Fruit fly (Drosophila melanogaster) whole organism, embryonic: ENCODE data around the gene CG16957.

Source experiments
- Asciz ChIP-seq: fragments of 200-800 bp; sonication (Bioruptor generic); optimal IDR thresholded peaks from 2 replicates; lab custom pipeline; 2017; ENCODE audit warnings: missing biosample characterization, mild to moderate bottlenecking, missing genetic modification characterization, missing genetic modification reagents
- CG10267 ChIP-seq: fragments of 200-800 bp; sonication (Bioruptor generic); optimal IDR thresholded peaks from 2 replicates; lab custom pipeline; 2018; ENCODE audit warnings: missing biosample characterization, mild to moderate bottlenecking, missing genetic modification characterization, moderate library complexity
- CG10274 ChIP-seq: fragments of 200-800 bp; sonication (Bioruptor generic); optimal IDR thresholded peaks from 3 replicates; lab custom pipeline; 2017; ENCODE audit warnings: missing biosample characterization, mild to moderate bottlenecking, missing genetic modification characterization
- CG10462 ChIP-seq: fragments of 200-800 bp; sonication (Bioruptor generic); optimal IDR thresholded peaks from 2 replicates; lab custom pipeline; 2016; ENCODE audit warnings: missing biosample characterization, missing genetic modification characterization
- CG11085 ChIP-seq: fragments of 200-800 bp; sonication (Bioruptor generic); IDR thresholded peaks from 2 replicates; pipeline ENCODE4 v1.3.6; 2022; ENCODE audit warnings: missing biosample characterization, missing genetic modification characterization
- CG11398 ChIP-seq: fragments of 200-800 bp; sonication (Bioruptor generic); optimal IDR thresholded peaks from 2 replicates; lab custom pipeline; 2016; ENCODE audit warnings: missing biosample characterization, missing genetic modification characterization
- CG13775 ChIP-seq: fragments of 200-800 bp; sonication (Bioruptor generic); optimal IDR thresholded peaks from 3 replicates; lab custom pipeline; 2017; ENCODE audit warnings: missing biosample characterization, mild to moderate bottlenecking, missing genetic modification characterization
- CG16779 ChIP-seq: fragments of 200-800 bp; sonication (Bioruptor generic); IDR thresholded peaks from 2 replicates; pipeline ENCODE4 v1.3.6; 2022; ENCODE audit warnings: missing biosample characterization, missing genetic modification characterization
- CG17359 ChIP-seq: fragments of 200-800 bp; sonication (Bioruptor generic); optimal IDR thresholded peaks from 3 replicates; lab custom pipeline; 2018; ENCODE audit warnings: missing biosample characterization, mild to moderate bottlenecking, missing genetic modification characterization, moderate library complexity
- CG17361 ChIP-seq: fragments of 200-800 bp; sonication (Bioruptor generic); IDR thresholded peaks from 3 replicates; pipeline ENCODE4 v1.3.6; 2022; ENCODE audit warnings: missing biosample characterization, missing genetic modification characterization
- CG17612 ChIP-seq: fragments of 200-800 bp; sonication (Bioruptor generic); IDR thresholded peaks from 2 replicates; pipeline ENCODE4 v1.3.6; 2022; ENCODE audit warnings: missing biosample characterization, missing genetic modification characterization
- CG17829 ChIP-seq: fragments of 200-800 bp; optimal IDR thresholded peaks from 2 replicates; lab custom pipeline; 2019; ENCODE audit warnings: missing biosample characterization, mild to moderate bottlenecking, missing genetic modification characterization, moderate library complexity
- CG2199 ChIP-seq: fragments of 200-800 bp; sonication (Bioruptor generic); IDR thresholded peaks from 3 replicates; pipeline ENCODE4 v1.3.6; 2022; ENCODE audit warnings: missing biosample characterization, missing genetic modification characterization
- CG2712 ChIP-seq: fragments of 200-800 bp; optimal IDR thresholded peaks from 3 replicates; lab custom pipeline; 2019; ENCODE audit warnings: missing biosample characterization, mild to moderate bottlenecking, missing genetic modification characterization, moderate library complexity
- CG32772 ChIP-seq: fragments of 200-800 bp; sonication (Bioruptor generic); IDR thresholded peaks from 2 replicates; pipeline ENCODE4 v1.3.6; 2022; ENCODE audit warnings: missing biosample characterization, missing genetic modification characterization
- CG33557 ChIP-seq: fragments of 200-800 bp; sonication (Bioruptor generic); optimal IDR thresholded peaks from 2 replicates; lab custom pipeline; 2019; ENCODE audit warnings: missing biosample characterization, mild to moderate bottlenecking, missing genetic modification characterization, moderate library complexity
- CG4328 ChIP-seq: fragments of 200-800 bp; sonication (Bioruptor generic); optimal IDR thresholded peaks from 3 replicates; lab custom pipeline; 2017; ENCODE audit warnings: missing biosample characterization, missing genetic modification reagents, missing genetic modification characterization
- CG4854 ChIP-seq: fragments of 200-800 bp; sonication (Bioruptor generic); optimal IDR thresholded peaks from 2 replicates; lab custom pipeline; 2016; ENCODE audit warnings: missing biosample characterization, missing genetic modification characterization, inconsistent platforms
- CG6683 ChIP-seq: fragments of 200-800 bp; sonication (Bioruptor generic); optimal IDR thresholded peaks from 2 replicates; lab custom pipeline; 2017; ENCODE audit warnings: missing biosample characterization, mild to moderate bottlenecking, missing genetic modification characterization, missing genetic modification reagents
- CG6689 ChIP-seq: fragments of 200-800 bp; sonication (Bioruptor generic); IDR thresholded peaks from 2 replicates; pipeline ENCODE4 v1.3.6; 2022; ENCODE audit warnings: missing biosample characterization, missing genetic modification characterization
- CG6765 ChIP-seq: fragments of 200-800 bp; sonication (Bioruptor generic); optimal IDR thresholded peaks from 3 replicates; lab custom pipeline; 2017; ENCODE audit warnings: missing biosample characterization, mild to moderate bottlenecking, missing genetic modification characterization
- CG8359 ChIP-seq: fragments of 200-800 bp; sonication (Bioruptor generic); optimal IDR thresholded peaks from 2 replicates; lab custom pipeline; 2017; ENCODE audit warnings: missing biosample characterization, mild to moderate bottlenecking, missing genetic modification characterization, borderline replicate concordance
- Camta ChIP-seq: fragments of 200-800 bp; sonication (Bioruptor generic); optimal IDR thresholded peaks from 2 replicates; lab custom pipeline; 2016; ENCODE audit warnings: missing biosample characterization, missing genetic modification characterization
- CoRest ChIP-seq: fragments of 200-800 bp; sonication (Bioruptor generic); optimal IDR thresholded peaks from 3 replicates; lab custom pipeline; 2018; ENCODE audit warnings: missing biosample characterization, mild to moderate bottlenecking, missing genetic modification characterization, moderate library complexity
- Doc2 ChIP-seq: fragments of 200-800 bp; sonication (Bioruptor generic); IDR thresholded peaks from 2 replicates; pipeline ENCODE4 v1.3.6; 2022; ENCODE audit warnings: missing biosample characterization, missing genetic modification characterization
- Dref ChIP-seq: fragments of 200-800 bp; sonication (Bioruptor generic); IDR thresholded peaks from 2 replicates; pipeline ENCODE4 v1.3.6; 2022; ENCODE audit warnings: missing biosample characterization, missing genetic modification characterization
- Fer2 ChIP-seq: fragments of 200-800 bp; sonication (Bioruptor generic); optimal IDR thresholded peaks from 2 replicates; lab custom pipeline; 2018; ENCODE audit warnings: missing biosample characterization, mild to moderate bottlenecking, missing genetic modification characterization, moderate library complexity
- MBD-R2 ChIP-seq: fragments of 200-800 bp; sonication (Bioruptor generic); IDR thresholded peaks from 2 replicates; pipeline ENCODE4 v1.3.6; 2022; ENCODE audit warnings: missing biosample characterization, missing genetic modification characterization
- Mes4 ChIP-seq: fragments of 200-800 bp; sonication (Bioruptor generic); optimal IDR thresholded peaks from 2 replicates; lab custom pipeline; 2016; ENCODE audit warnings: missing biosample characterization, missing genetic modification characterization
- Nf-YB ChIP-seq: fragments of 200-800 bp; sonication (Bioruptor generic); optimal IDR thresholded peaks from 3 replicates; lab custom pipeline; 2019; ENCODE audit warnings: missing biosample characterization, mild to moderate bottlenecking, missing genetic modification characterization, moderate library complexity
- Oli ChIP-seq: fragments of 200-800 bp; sonication (Bioruptor generic); optimal IDR thresholded peaks from 2 replicates; lab custom pipeline; 2018; ENCODE audit warnings: missing biosample characterization, mild to moderate bottlenecking, missing genetic modification characterization, moderate library complexity
- Six4 ChIP-seq: fragments of 200-800 bp; sonication (Bioruptor generic); optimal IDR thresholded peaks from 2 replicates; lab custom pipeline; 2016; ENCODE audit warnings: missing biosample characterization, missing genetic modification characterization
- Sry-δ ChIP-seq: fragments of 200-800 bp; sonication (Bioruptor generic); optimal IDR thresholded peaks from 2 replicates; lab custom pipeline; 2016; ENCODE audit warnings: missing biosample characterization, missing genetic modification characterization
- Ssrp ChIP-seq: fragments of 200-800 bp; sonication (Bioruptor generic); optimal IDR thresholded peaks from 2 replicates; lab custom pipeline; 2018; ENCODE audit warnings: missing biosample characterization, mild to moderate bottlenecking, missing genetic modification characterization, moderate library complexity
- YL-1 ChIP-seq: fragments of 200-800 bp; sonication (Bioruptor generic); optimal IDR thresholded peaks from 3 replicates; lab custom pipeline; 2017; ENCODE audit warnings: missing biosample characterization, mild to moderate bottlenecking, missing genetic modification characterization
- br ChIP-seq: fragments of >200 bp; optimal IDR thresholded peaks from 2 replicates; lab custom pipeline; 2017
- crc ChIP-seq: fragments of 200-800 bp; sonication (Bioruptor generic); optimal IDR thresholded peaks from 2 replicates; lab custom pipeline; 2016; ENCODE audit warnings: missing biosample characterization, missing genetic modification characterization
- eve ChIP-seq, 2 experiments: fragments of >200 bp; optimal IDR thresholded peaks; 2 replicates each; lab custom pipeline; 2017; ENCODE audit warnings: missing biosample characterization in 2 of 2, missing genetic modification characterization in 2 of 2
- fru ChIP-seq: fragments of >200 bp; optimal IDR thresholded peaks from 2 replicates; lab custom pipeline; 2017
- ham ChIP-seq: fragments of 200-800 bp; sonication (Bioruptor generic); IDR thresholded peaks from 2 replicates; pipeline ENCODE4 v1.3.6; 2022; ENCODE audit warnings: missing biosample characterization, missing genetic modification characterization
- hbn ChIP-seq: fragments of 200-800 bp; sonication (Bioruptor generic); IDR thresholded peaks from 2 replicates; pipeline ENCODE4 v1.3.6; 2022; ENCODE audit warnings: missing biosample characterization, missing genetic modification characterization; ENCODE audit not compliant: partially characterized antibody
- lola ChIP-seq, 3 experiments: fragments of >200 bp in 2 of 3; fragments of 200-800 bp in 1 of 3; sonication (Bioruptor generic) in 1 of 3; optimal IDR thresholded peaks; 2 replicates each; lab custom pipeline; 2017 to 2019; ENCODE audit warnings: missing biosample characterization in 3 of 3, missing genetic modification characterization in 3 of 3, mild to moderate bottlenecking in 1 of 3, moderate library complexity in 1 of 3
- otp ChIP-seq: fragments of 200-800 bp; sonication (Bioruptor generic); IDR thresholded peaks from 3 replicates; pipeline ENCODE4, ENCODE4 v1.3.6; 2022; ENCODE audit warnings: missing biosample characterization, missing genetic modification characterization
- p53 ChIP-seq: fragments of 200-800 bp; sonication (Bioruptor generic); optimal IDR thresholded peaks from 2 replicates; lab custom pipeline; 2016; ENCODE audit warnings: missing biosample characterization, missing genetic modification characterization
- pb ChIP-seq: fragments of 200-800 bp; sonication (Bioruptor generic); optimal IDR thresholded peaks from 3 replicates; lab custom pipeline; 2016; ENCODE audit warnings: missing biosample characterization, missing genetic modification characterization
- ro ChIP-seq: fragments of 200-800 bp; sonication (Bioruptor generic); IDR thresholded peaks from 2 replicates; pipeline ENCODE4 v1.3.6; 2022; ENCODE audit warnings: missing biosample characterization, missing genetic modification characterization
- so ChIP-seq: fragments of 200-800 bp; sonication (Bioruptor generic); IDR thresholded peaks from 3 replicates; pipeline ENCODE4 v1.3.6; 2022; ENCODE audit warnings: missing biosample characterization, missing genetic modification characterization
- sob ChIP-seq: fragments of 200-800 bp; sonication (Bioruptor generic); IDR thresholded peaks from 2 replicates; pipeline ENCODE4 v1.3.6; 2022; ENCODE audit warnings: missing biosample characterization, missing genetic modification characterization
- stwl ChIP-seq: fragments of 200-800 bp; sonication (Bioruptor generic); optimal IDR thresholded peaks from 3 replicates; lab custom pipeline; 2018; ENCODE audit warnings: missing biosample characterization, mild to moderate bottlenecking, missing genetic modification characterization, moderate library complexity
- tin ChIP-seq: fragments of 200-800 bp; sonication (Bioruptor generic); optimal IDR thresholded peaks from 3 replicates; lab custom pipeline; 2016; ENCODE audit warnings: missing biosample characterization, missing genetic modification characterization
- ttk ChIP-seq: fragments of 200-800 bp; sonication (Bioruptor generic); IDR thresholded peaks from 2 replicates; pipeline ENCODE4 v2.1.2; 2022; ENCODE audit warnings: missing biosample characterization, missing genetic modification characterization
- zen ChIP-seq: fragments of 200-800 bp; sonication (Bioruptor generic); optimal IDR thresholded peaks from 3 replicates; lab custom pipeline; 2018; ENCODE audit warnings: missing biosample characterization, mild to moderate bottlenecking, missing genetic modification characterization, moderate library complexity

CG16957 gene

DNA sequence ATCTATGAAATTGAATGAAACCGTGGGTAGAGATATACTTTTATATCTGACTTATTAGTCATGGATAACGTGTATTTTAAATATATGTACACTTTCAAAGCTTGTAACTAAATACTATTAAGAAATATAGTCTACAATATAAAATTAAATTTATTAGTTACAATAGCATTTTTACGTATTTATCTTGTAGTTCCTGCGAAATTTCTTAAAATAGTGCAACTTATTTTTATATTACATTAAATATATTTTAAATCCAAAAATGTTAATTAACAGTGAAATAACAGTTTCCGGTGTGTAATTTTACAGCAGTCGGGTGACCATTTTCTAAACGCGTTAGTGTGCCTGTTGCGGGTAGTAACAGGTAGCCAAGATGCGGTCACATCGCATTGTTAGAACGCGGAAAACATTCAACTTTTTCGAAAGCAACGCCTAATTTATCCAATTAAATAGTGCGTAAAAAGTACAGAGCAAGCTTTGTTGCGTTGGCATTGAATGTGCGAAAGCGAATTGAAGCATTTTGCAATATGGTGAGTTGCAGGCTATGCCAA is 2.7 kb upstream of the CG16957 start, which contains the start of the genes CG10859 and CG7110 (continued):
- no peak for TF ChIP-seq CG16779 (GFP tag; lab: Robert Waterston, UW)
- peak; percentile 48; the same call in 1 of the 2 replicates for TF ChIP-seq MBD-R2 (GFP tag; lab: Robert Waterston, UW)
- no peak for TF ChIP-seq Ssrp
- no peak for TF ChIP-seq Dref
- TF ChIP-seq CG2712 (tag; lab: Kevin White, UChicago) = peak; percentile 52
- TF ChIP-seq CG10267 (tag; lab: Kevin White, UChicago) = peak; percentile 60
- TF ChIP-seq Camta (GFP tag; lab: Kevin White, UChicago) = no peak
- no peak for TF ChIP-seq so (GFP tag; lab: Robert Waterston, UW)
- TF ChIP-seq CG17359 (tag; lab: Kevin White, UChicago) = peak; percentile 34
- TF ChIP-seq CG11398 (GFP tag; lab: Kevin White, UChicago) = no peak
- peak; percentile 53 for TF ChIP-seq CG6683
- peak; percentile 18 for TF ChIP-seq CG4854
- peak; percentile 11 for TF ChIP-seq Fer2 (tag; lab: Kevin White, UChicago)
- peak; percentile 38; the same call in 2 of the 3 replicates for TF ChIP-seq CG17361
- TF ChIP-seq Asciz (GFP tag; lab: Kevin White, UChicago) = peak; percentile 59
- TF ChIP-seq lola (GFP tag; optimal IDR thresholded peaks at IDR 0.05; lab: Kevin White, UChicago) = no peak
- TF ChIP-seq p53 (GFP tag; lab: Kevin White, UChicago) = no peak
- no peak for TF ChIP-seq CG2199 (GFP tag; lab: Robert Waterston, UW)
- TF ChIP-seq eve (GFP tag; optimal IDR thresholded peaks at IDR 0.05; lab: Kevin White, UChicago) = no peak
- peak; percentile 27 for TF ChIP-seq pb (GFP tag; lab: Kevin White, UChicago)
- peak; percentile 48 for TF ChIP-seq CG17829 (tag; lab: Kevin White, UChicago)
- TF ChIP-seq Sry-δ (GFP tag; lab: Kevin White, UChicago) = no peak
- no peak for TF ChIP-seq hbn (GFP tag; lab: Robert Waterston, UW)
- TF ChIP-seq tin (GFP tag; lab: Kevin White, UChicago) = peak; percentile 11
- no peak for TF ChIP-seq CG32772 (GFP tag; lab: Robert Waterston, UW)
- no peak for TF ChIP-seq CG10274 (GFP tag; lab: Kevin White, UChicago)
- TF ChIP-seq CG8359 (GFP tag; lab: Kevin White, UChicago) = peak; percentile 38
- peak; percentile 78 for TF ChIP-seq YL-1
- TF ChIP-seq crc (GFP tag; lab: Kevin White, UChicago) = no peak
- TF ChIP-seq Nf-YB (GFP tag; lab: Kevin White, UChicago) = peak; percentile 10
- TF ChIP-seq otp (GFP tag; lab: Robert Waterston, UW) = no peak
- TF ChIP-seq CG6689 (GFP tag; lab: Robert Waterston, UW) = no peak
- TF ChIP-seq ttk (GFP tag; lab: Robert Waterston, UW) = no peak
- TF ChIP-seq zen (tag; lab: Kevin White, UChicago) = peak; percentile 39
- no peak for TF ChIP-seq fru (lab: Kevin White, UChicago)
- no peak for TF ChIP-seq sob (GFP tag; lab: Robert Waterston, UW)
- no peak for TF ChIP-seq CG11085 (GFP tag; lab: Robert Waterston, UW)
- TF ChIP-seq CG6765 (GFP tag; lab: Kevin White, UChicago) = peak; percentile 72
- peak; percentile 87 for TF ChIP-seq stwl (tag; lab: Kevin White, UChicago)
- no peak for TF ChIP-seq br (lab: Kevin White, UChicago)
- no peak for TF ChIP-seq Six4 (GFP tag; lab: Kevin White, UChicago)
- TF ChIP-seq CG13775 (GFP tag; lab: Kevin White, UChicago) = peak; percentile 66
- no peak for TF ChIP-seq ham
- TF ChIP-seq CG10462 (GFP tag; lab: Kevin White, UChicago) = no peak
- no peak for TF ChIP-seq Oli (tag; lab: Kevin White, UChicago)
- TF ChIP-seq ro (GFP tag; lab: Robert Waterston, UW) = no peak
- TF ChIP-seq Mes4 (GFP tag; lab: Kevin White, UChicago) = peak; percentile 17
- TF ChIP-seq CG4328 = peak; percentile 59
- TF ChIP-seq Doc2 (GFP tag; lab: Robert Waterston, UW) = no peak
- no peak for TF ChIP-seq CG17612 (GFP tag; lab: Robert Waterston, UW)
- peak; percentile 64 for TF ChIP-seq CoRest
- TF ChIP-seq CG33557 (GFP tag; lab: Kevin White, UChicago) = peak; percentile 32
